Fruit fly (Drosophila melanogaster) whole organism, embryonic: ENCODE measurements around the gene CG34267.

ENCODE experiments used
- Adf1 ChIP-seq: fragments of 200-800 bp; sonication (Bioruptor generic); IDR thresholded peaks from 2 replicates; pipeline ENCODE4 v1.3.6; 2022; ENCODE audit warnings: missing biosample characterization, missing genetic modification characterization
- CG10321 ChIP-seq: fragments of 200-800 bp; sonication (Bioruptor generic); IDR thresholded peaks from 2 replicates; pipeline ENCODE4 v1.3.6; 2022; ENCODE audit warnings: missing biosample characterization, missing genetic modification characterization
- CG10366 ChIP-seq: fragments of 200-800 bp; sonication (Bioruptor generic); IDR thresholded peaks from 2 replicates; pipeline ENCODE4 v1.3.6; 2022; ENCODE audit warnings: missing biosample characterization, missing genetic modification characterization
- CG10543 ChIP-seq: fragments of 200-800 bp; sonication (Bioruptor generic); optimal IDR thresholded peaks from 3 replicates; lab custom pipeline; 2017; ENCODE audit warnings: missing biosample characterization, mild to moderate bottlenecking, missing genetic modification characterization, moderate library complexity
- CG11560 ChIP-seq: fragments of 200-800 bp; sonication (Bioruptor generic); IDR thresholded peaks from 3 replicates; pipeline ENCODE4 v1.3.6; 2022; ENCODE audit warnings: missing biosample characterization, missing genetic modification characterization
- CG11723 ChIP-seq: fragments of 200-800 bp; sonication (Bioruptor generic); optimal IDR thresholded peaks from 2 replicates; lab custom pipeline; 2017; ENCODE audit warnings: missing biosample characterization, mild to moderate bottlenecking, missing genetic modification characterization
- CG12391 ChIP-seq: fragments of 200-800 bp; sonication (Bioruptor generic); optimal IDR thresholded peaks from 3 replicates; lab custom pipeline; 2018; ENCODE audit warnings: missing biosample characterization, mild to moderate bottlenecking, missing genetic modification characterization, moderate library complexity
- CG12659 ChIP-seq: fragments of 200-800 bp; sonication (Bioruptor generic); optimal IDR thresholded peaks from 3 replicates; lab custom pipeline; 2017; ENCODE audit warnings: mild to moderate bottlenecking, missing biosample characterization, missing genetic modification reagents, missing genetic modification characterization
- CG18599 ChIP-seq: fragments of 200-800 bp; sonication (Bioruptor generic); optimal IDR thresholded peaks from 3 replicates; lab custom pipeline; 2017; ENCODE audit warnings: missing biosample characterization, missing genetic modification characterization, mild to moderate bottlenecking, moderate library complexity, missing genetic modification reagents
- CG2712 ChIP-seq: fragments of 200-800 bp; optimal IDR thresholded peaks from 3 replicates; lab custom pipeline; 2019; ENCODE audit warnings: missing biosample characterization, mild to moderate bottlenecking, missing genetic modification characterization, moderate library complexity
- CG32532 ChIP-seq: fragments of 200-800 bp; sonication (Bioruptor generic); IDR thresholded peaks from 2 replicates; pipeline ENCODE4 v1.3.6; 2022; ENCODE audit warnings: missing biosample characterization, missing genetic modification characterization
- CG34376 ChIP-seq: fragments of 200-800 bp; sonication (Bioruptor generic); optimal IDR thresholded peaks from 2 replicates; lab custom pipeline; 2018; ENCODE audit warnings: missing biosample characterization, mild to moderate bottlenecking, missing genetic modification characterization
- CG4328 ChIP-seq: fragments of 200-800 bp; sonication (Bioruptor generic); optimal IDR thresholded peaks from 3 replicates; lab custom pipeline; 2017; ENCODE audit warnings: missing biosample characterization, missing genetic modification reagents, missing genetic modification characterization
- CG4617 ChIP-seq: fragments of 200-800 bp; sonication (Bioruptor generic); optimal IDR thresholded peaks from 3 replicates; lab custom pipeline; 2016; ENCODE audit warnings: missing biosample characterization, missing genetic modification characterization, borderline replicate concordance
- CG6683 ChIP-seq: fragments of 200-800 bp; sonication (Bioruptor generic); optimal IDR thresholded peaks from 2 replicates; lab custom pipeline; 2017; ENCODE audit warnings: missing biosample characterization, mild to moderate bottlenecking, missing genetic modification characterization, missing genetic modification reagents
- CG6765 ChIP-seq: fragments of 200-800 bp; sonication (Bioruptor generic); optimal IDR thresholded peaks from 3 replicates; lab custom pipeline; 2017; ENCODE audit warnings: missing biosample characterization, mild to moderate bottlenecking, missing genetic modification characterization
- CG8478 ChIP-seq: fragments of >200 bp; optimal IDR thresholded peaks from 2 replicates; lab custom pipeline; 2018
- Dip3 ChIP-seq: fragments of 200-800 bp; sonication (Bioruptor generic); optimal IDR thresholded peaks from 3 replicates; lab custom pipeline; 2016; ENCODE audit warnings: missing biosample characterization, missing genetic modification characterization
- Dll ChIP-seq: fragments of 200-800 bp; sonication (Bioruptor generic); IDR thresholded peaks from 4 replicates; pipeline ENCODE4 v1.3.6; 2022; ENCODE audit warnings: missing biosample characterization, missing genetic modification characterization; ENCODE audit not compliant: partially characterized antibody
- Fer1 ChIP-seq: fragments of 200-800 bp; sonication (Bioruptor generic); optimal IDR thresholded peaks from 2 replicates; lab custom pipeline; 2017; ENCODE audit warnings: missing biosample characterization, mild to moderate bottlenecking, missing genetic modification characterization
- Fer3 ChIP-seq: fragments of 200-800 bp; sonication (Bioruptor generic); optimal IDR thresholded peaks from 2 replicates; lab custom pipeline; 2018; ENCODE audit warnings: missing biosample characterization, mild to moderate bottlenecking, missing genetic modification characterization, moderate library complexity
- HLH4C ChIP-seq: fragments of 200-800 bp; sonication (Bioruptor generic); IDR thresholded peaks from 3 replicates; pipeline ENCODE4 v1.3.6; 2022; ENCODE audit warnings: missing biosample characterization, missing genetic modification characterization; ENCODE audit not compliant: partially characterized antibody
- Med ChIP-seq: fragments of 200-800 bp; sonication (Bioruptor generic); peaks from one replicate; lab custom pipeline; 2016; ENCODE audit warnings: missing biosample characterization, missing genetic modification characterization, mild to moderate bottlenecking, inconsistent platforms, moderate library complexity
- Scr ChIP-seq: fragments of 200-800 bp; sonication (Bioruptor generic); IDR thresholded peaks from 2 replicates; pipeline ENCODE4 v1.3.6; 2022; ENCODE audit warnings: missing biosample characterization, missing genetic modification characterization; ENCODE audit not compliant: partially characterized antibody
- Ssrp ChIP-seq: fragments of 200-800 bp; sonication (Bioruptor generic); optimal IDR thresholded peaks from 2 replicates; lab custom pipeline; 2018; ENCODE audit warnings: missing biosample characterization, mild to moderate bottlenecking, missing genetic modification characterization, moderate library complexity
- YL-1 ChIP-seq: fragments of 200-800 bp; sonication (Bioruptor generic); optimal IDR thresholded peaks from 3 replicates; lab custom pipeline; 2017; ENCODE audit warnings: missing biosample characterization, mild to moderate bottlenecking, missing genetic modification characterization
- abd-A ChIP-seq: fragments of 200-800 bp; sonication (Bioruptor generic); optimal IDR thresholded peaks from 3 replicates; lab custom pipeline; 2019; ENCODE audit warnings: missing biosample characterization, mild to moderate bottlenecking, missing genetic modification characterization, moderate library complexity
- ara ChIP-seq: fragments of 200-800 bp; sonication (Bioruptor generic); IDR thresholded peaks from 2 replicates; pipeline ENCODE4 v1.3.6; 2022; ENCODE audit warnings: missing biosample characterization, missing genetic modification characterization
- bbx ChIP-seq: fragments of 200-800 bp; sonication (Bioruptor generic); IDR thresholded peaks from 2 replicates; pipeline ENCODE4 v1.3.6; 2022; ENCODE audit warnings: missing biosample characterization, missing genetic modification characterization; ENCODE audit not compliant: partially characterized antibody
- caup ChIP-seq: fragments of 200-800 bp; sonication (Bioruptor generic); optimal IDR thresholded peaks from 3 replicates; lab custom pipeline; 2017; ENCODE audit warnings: missing biosample characterization, mild to moderate bottlenecking, missing genetic modification characterization, moderate library complexity; ENCODE audit not compliant: severe bottlenecking
- corto ChIP-seq: fragments of 200-800 bp; sonication (Bioruptor generic); optimal IDR thresholded peaks from 2 replicates; lab custom pipeline; 2016; ENCODE audit warnings: missing biosample characterization, mild to moderate bottlenecking, missing genetic modification characterization, moderate library complexity
- crol ChIP-seq: fragments of 200-800 bp; sonication (Bioruptor generic); IDR thresholded peaks from 2 replicates; pipeline ENCODE4 v1.3.6; 2022; ENCODE audit warnings: missing biosample characterization, missing genetic modification characterization
- cwo ChIP-seq: fragments of 200-800 bp; sonication (Bioruptor generic); optimal IDR thresholded peaks from 3 replicates; lab custom pipeline; 2017; ENCODE audit warnings: missing biosample characterization, missing genetic modification characterization, mild to moderate bottlenecking, moderate library complexity, missing genetic modification reagents
- dysf ChIP-seq: fragments of 200-800 bp; sonication (Bioruptor generic); IDR thresholded peaks from 3 replicates; pipeline ENCODE4 v1.3.6; 2022; ENCODE audit warnings: missing biosample characterization, missing genetic modification characterization
- eve ChIP-seq, 2 experiments: fragments of >200 bp; optimal IDR thresholded peaks; 2 replicates each; lab custom pipeline; 2017; ENCODE audit warnings: missing biosample characterization in 2 of 2, missing genetic modification characterization in 2 of 2
- ewg ChIP-seq: fragments of 200-800 bp; sonication (Bioruptor generic); optimal IDR thresholded peaks from 3 replicates; lab custom pipeline; 2017; ENCODE audit warnings: mild to moderate bottlenecking, missing biosample characterization, missing genetic modification reagents, missing genetic modification characterization
- gsb ChIP-seq: fragments of 200-800 bp; sonication (Bioruptor generic); IDR thresholded peaks from 2 replicates; pipeline ENCODE4 v1.3.6; 2022; ENCODE audit warnings: missing biosample characterization, missing genetic modification characterization
- jumu ChIP-seq: fragments of 200-800 bp; sonication (Bioruptor generic); optimal IDR thresholded peaks from 3 replicates; lab custom pipeline; 2016; ENCODE audit warnings: missing biosample characterization, missing genetic modification characterization
- klu ChIP-seq: fragments of 200-800 bp; sonication (Bioruptor generic); IDR thresholded peaks from 2 replicates; pipeline ENCODE4 v1.3.6; 2022; ENCODE audit warnings: missing biosample characterization, missing genetic modification characterization
- luna ChIP-seq: fragments of 200-800 bp; sonication (Bioruptor generic); optimal IDR thresholded peaks from 2 replicates; lab custom pipeline; 2016; ENCODE audit warnings: missing biosample characterization, missing genetic modification characterization
- mirr ChIP-seq: fragments of 200-800 bp; sonication (Bioruptor generic); optimal IDR thresholded peaks from 3 replicates; lab custom pipeline; 2018; ENCODE audit warnings: missing biosample characterization, mild to moderate bottlenecking, missing genetic modification characterization
- onecut ChIP-seq: fragments of 200-800 bp; sonication (Bioruptor generic); IDR thresholded peaks from 2 replicates; pipeline ENCODE4 v1.3.6; 2022; ENCODE audit warnings: missing biosample characterization, missing genetic modification characterization
- p53 ChIP-seq: fragments of 200-800 bp; sonication (Bioruptor generic); optimal IDR thresholded peaks from 2 replicates; lab custom pipeline; 2016; ENCODE audit warnings: missing biosample characterization, missing genetic modification characterization
- phol ChIP-seq: fragments of 200-800 bp; sonication (Bioruptor generic); optimal IDR thresholded peaks from 3 replicates; lab custom pipeline; 2018; ENCODE audit warnings: missing biosample characterization, mild to moderate bottlenecking, missing genetic modification characterization, moderate library complexity
- schlank ChIP-seq: fragments of 200-800 bp; sonication (Bioruptor generic); optimal IDR thresholded peaks from 2 replicates; lab custom pipeline; 2018; ENCODE audit warnings: missing biosample characterization, mild to moderate bottlenecking, missing genetic modification characterization
- sna ChIP-seq: fragments of 200-800 bp; sonication (Bioruptor generic); IDR thresholded peaks from 2 replicates; pipeline ENCODE4 v1.3.6; 2022; ENCODE audit warnings: missing biosample characterization, missing genetic modification characterization; ENCODE audit not compliant: partially characterized antibody
- vfl ChIP-seq: fragments of 200-800 bp; sonication (Bioruptor generic); optimal IDR thresholded peaks from 2 replicates; lab custom pipeline; 2016; ENCODE audit warnings: missing biosample characterization, missing genetic modification characterization
- zen ChIP-seq: fragments of 200-800 bp; sonication (Bioruptor generic); optimal IDR thresholded peaks from 3 replicates; lab custom pipeline; 2018; ENCODE audit warnings: missing biosample characterization, mild to moderate bottlenecking, missing genetic modification characterization, moderate library complexity

CG34267 gene

dm6 chr3L:548304-549198, 48.3 kb upstream of the CG34267 start (continued):
- peak; percentile 39 for TF ChIP-seq CG32532 (GFP tag; lab: Robert Waterston, UW)
- peak; percentile 42; the same call in 1 of the 4 replicates for TF ChIP-seq Dll (GFP tag; lab: Robert Waterston, UW)
- TF ChIP-seq gsb (GFP tag; lab: Robert Waterston, UW) = no peak
- TF ChIP-seq CG34376 (GFP tag; lab: Kevin White, UChicago) = peak; percentile 92
- no peak for TF ChIP-seq ara (GFP tag; lab: Robert Waterston, UW)
- no peak for TF ChIP-seq jumu (GFP tag; lab: Kevin White, UChicago)
- TF ChIP-seq abd-A (tag; lab: Kevin White, UChicago) = peak; percentile 28
- peak; percentile 46 for TF ChIP-seq CG6765 (GFP tag; lab: Kevin White, UChicago)
- no peak for TF ChIP-seq YL-1
- TF ChIP-seq Scr = 0 out of 2 replicates have a peak, but pooled peaks have one; percentile 21
- peak; percentile 25 for TF ChIP-seq sna (GFP tag; lab: Robert Waterston, UW)
- peak in 1 of 2 experiments; percentile 23 for TF ChIP-seq eve (GFP tag; optimal IDR thresholded peaks at IDR 0.05; lab: Kevin White, UChicago)
- peak; percentile 94 for TF ChIP-seq p53 (GFP tag; lab: Kevin White, UChicago)
- peak; percentile 5 for TF ChIP-seq CG12659 (GFP tag; lab: Kevin White, UChicago)
- peak; percentile 7 for TF ChIP-seq CG4328 (GFP tag; lab: Kevin White, UChicago)
- no peak; the same call in 1 of the 2 replicates for TF ChIP-seq onecut
- peak; percentile 50; the same call in 2 of the 3 replicates for TF ChIP-seq HLH4C (GFP tag; lab: Robert Waterston, UW)
- TF ChIP-seq Adf1 (GFP tag; lab: Robert Waterston, UW) = no peak; the same call in 1 of the 2 replicates
- TF ChIP-seq caup = peak; percentile 12
- TF ChIP-seq zen (tag; lab: Kevin White, UChicago) = no peak
- TF ChIP-seq CG18599 (GFP tag; lab: Kevin White, UChicago) = peak; percentile 61
- TF ChIP-seq CG10321 (GFP tag; lab: Robert Waterston, UW) = no peak
- peak; percentile 35; the same call in 1 of the 2 replicates for TF ChIP-seq bbx (GFP tag; lab: Robert Waterston, UW)
- no peak for TF ChIP-seq CG11723
- peak; percentile 38 for TF ChIP-seq Fer1 (GFP tag; lab: Kevin White, UChicago)
- TF ChIP-seq CG11560 (tag; lab: Robert Waterston, UW) = no peak
- peak; percentile 64 for TF ChIP-seq CG10543 (GFP tag; lab: Kevin White, UChicago)
- TF ChIP-seq crol (GFP tag; lab: Robert Waterston, UW) = peak; percentile 74
- TF ChIP-seq CG2712 (tag; lab: Kevin White, UChicago) = no peak
- TF ChIP-seq CG12391 (tag; lab: Kevin White, UChicago) = no peak
- no peak for TF ChIP-seq CG8478 (lab: Kevin White, UChicago)
- no peak for TF ChIP-seq klu (GFP tag; lab: Robert Waterston, UW)
- TF ChIP-seq dysf (GFP tag; lab: Robert Waterston, UW) = no peak
- TF ChIP-seq mirr (GFP tag; lab: Kevin White, UChicago) = peak; percentile 77
- TF ChIP-seq phol (tag; lab: Kevin White, UChicago) = no peak
- TF ChIP-seq luna (GFP tag; lab: Kevin White, UChicago) = no peak
- peak; percentile 4 for TF ChIP-seq Fer3
- TF ChIP-seq cwo = no peak
- TF ChIP-seq CG4617 (GFP tag; lab: Kevin White, UChicago) = no peak
- peak; percentile 51 for TF ChIP-seq schlank
- no peak for TF ChIP-seq vfl (GFP tag; lab: Kevin White, UChicago)
- peak; percentile 77 for TF ChIP-seq Med
- TF ChIP-seq Ssrp (tag; lab: Kevin White, UChicago) = no peak
- no peak for TF ChIP-seq ewg (GFP tag; lab: Kevin White, UChicago)
- TF ChIP-seq CG10366 (GFP tag; lab: Robert Waterston, UW) = no peak
- TF ChIP-seq corto = peak; percentile 18
- TF ChIP-seq CG6683 (GFP tag; lab: Kevin White, UChicago) = no peak
- TF ChIP-seq Dip3 (GFP tag; lab: Kevin White, UChicago) = no peak
